Fruit fly (Drosophila melanogaster): ENCODE results near the gene CG3345.
A peak's percentile ranks its signal among the peaks of the same experiment; 100 is the strongest.

Gene CG3345

DNA sequence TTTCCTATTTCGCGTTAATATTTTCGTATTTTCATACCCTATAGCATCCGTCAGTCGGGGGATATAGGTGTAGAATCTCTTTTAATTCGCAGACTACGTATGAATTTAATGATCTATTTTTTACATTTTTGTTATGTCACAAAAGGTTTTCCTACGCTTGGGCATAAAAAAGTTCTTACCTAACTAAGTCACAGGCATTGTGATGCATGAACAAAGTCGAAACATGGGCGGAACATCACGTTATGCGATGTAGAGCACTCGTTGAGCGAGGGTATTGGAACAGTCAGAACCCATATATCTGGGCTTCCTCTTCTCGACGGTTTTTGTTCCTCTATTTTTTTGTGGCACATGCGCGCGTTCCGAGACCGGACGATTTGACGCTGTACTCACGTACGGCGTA is 40.3 kb downstream of the CG3345 start (continued):
- TF ChIP-seq CG11504 (tag; optimal IDR thresholded peaks at IDR 0.05) (peak; percentile 31), CG16815 (GFP tag; optimal IDR thresholded peaks at IDR 0.05) (peak; percentile 2), ttk (GFP tag; IDR thresholded peaks at IDR 0.05) (no peak), sd (tag; optimal IDR thresholded peaks at IDR 0.05) (no peak), Pdp1 (GFP tag; optimal IDR thresholded peaks at IDR 0.05) (peak; percentile 1 to 22), CG32767 (GFP tag; IDR thresholded peaks at IDR 0.05) (no peak), peb (GFP tag; IDR thresholded peaks at IDR 0.05) (no peak), sob (GFP tag; IDR thresholded peaks at IDR 0.05) (no peak), CG30403 (GFP tag; optimal IDR thresholded peaks at IDR 0.05) (no peak), CG17359 (tag; optimal IDR thresholded peaks at IDR 0.05) (peak; percentile 12), CG2889 (GFP tag; IDR thresholded peaks at IDR 0.05) (no peak), pho (GFP tag; optimal IDR thresholded peaks at IDR 0.05) (no peak), dysf (GFP tag; IDR thresholded peaks at IDR 0.05) (peak; percentile 27; the same call in 2 of the 3 replicates), tio (GFP tag; optimal IDR thresholded peaks at IDR 0.05) (peak; percentile 30), lilli (GFP tag; optimal IDR thresholded peaks at IDR 0.05) (peak; percentile 36), eve (GFP tag; optimal IDR thresholded peaks at IDR 0.05) (peak in 1 of 2 experiments; percentile 59), CG17385 (GFP tag; optimal IDR thresholded peaks at IDR 0.05) (peak; percentile 28), Dp (GFP tag; optimal IDR thresholded peaks at IDR 0.05) (no peak), ken (GFP tag; IDR thresholded peaks at IDR 0.05) (no peak), gro (GFP tag; optimal IDR thresholded peaks at IDR 0.05) (peak; percentile 13), Poxn (GFP tag; IDR thresholded peaks at IDR 0.05) (no peak), CG11456 (GFP tag; IDR thresholded peaks at IDR 0.05) (0 out of 3 replicates have a peak, but pooled peaks have one; percentile 43), HLH54F (GFP tag; optimal IDR thresholded peaks at IDR 0.05) (peak; percentile 18), al (GFP tag; IDR thresholded peaks at IDR 0.05) (no peak), Dek (tag; optimal IDR thresholded peaks at IDR 0.05) (peak; percentile 30), MBD-R2 (GFP tag; IDR thresholded peaks at IDR 0.05) (0 out of 2 replicates have a peak, but pooled peaks have one; percentile 7), CG17361 (GFP tag; IDR thresholded peaks at IDR 0.05) (0 out of 3 replicates have a peak, but pooled peaks have one; percentile 12), slp2 (GFP tag; optimal IDR thresholded peaks at IDR 0.05) (no peak), Hsf (GFP tag; optimal IDR thresholded peaks at IDR 0.05) (peak; percentile 4), Sox100B (GFP tag; optimal IDR thresholded peaks at IDR 0.05) (no peak), tap (tag; optimal IDR thresholded peaks at IDR 0.05) (no peak), CG6791 (GFP tag; IDR thresholded peaks at IDR 0.05; ENCODE audit: partially characterized antibody) (no peak), CG18764 (GFP tag; optimal IDR thresholded peaks at IDR 0.05) (peak; percentile 9), Hr78 (GFP tag; optimal IDR thresholded peaks at IDR 0.05) (no peak), CG11085 (GFP tag; IDR thresholded peaks at IDR 0.05) (no peak), bowl (GFP tag; IDR thresholded peaks at IDR 0.05) (no peak), dmrt11E (tag; optimal IDR thresholded peaks at IDR 0.05) (no peak), Sox102F (GFP tag; optimal IDR thresholded peaks at IDR 0.05) (peak; percentile 35), dimm (GFP tag; IDR thresholded peaks at IDR 0.05) (no peak), unc-4 (GFP tag; IDR thresholded peaks at IDR 0.05; ENCODE audit: partially characterized antibody) (no peak), chn (GFP tag; optimal IDR thresholded peaks at IDR 0.05) (no peak), Rfx (GFP tag; IDR thresholded peaks at IDR 0.05) (0 out of 2 replicates have a peak, but pooled peaks have one; percentile 47), Oli (tag; optimal IDR thresholded peaks at IDR 0.05) (peak; percentile 6), aop (GFP tag; IDR thresholded peaks at IDR 0.05) (no peak), D19B (GFP tag; optimal IDR thresholded peaks at IDR 0.05) (peak; percentile 89), Hr51 (GFP tag; optimal IDR thresholded peaks at IDR 0.05) (peak in 1 of 2 experiments; percentile 14), dmrt99B (tag; optimal IDR thresholded peaks at IDR 0.05) (peak; percentile 18), gem (tag; optimal IDR thresholded peaks at IDR 0.05) (peak; percentile 38), prd (optimal IDR thresholded peaks at IDR 0.05) (no peak), prd (GFP tag; IDR thresholded peaks at IDR 0.05) (no peak; the same call in 2 of the 3 replicates), B-H2 (GFP tag; optimal IDR thresholded peaks at IDR 0.05) (no peak)
